Worm (Caenorhabditis elegans): ENCODE data around the gene hum-2.
"Not testable (repeated sequence)": the region's sequence is repeated elsewhere in the genome, so short reads cannot be mapped to it uniquely, and the experiment has no call there.

Gene hum-2

ce11 chrV:9378335-9378734 is 7.6 kb upstream of the hum-2 start, which contains the start of gene E02C12.10:
E02C12.10 (minus strand) TSS chrV:9378409.
- TF ChIP-seq Y22D7AL.16 (tag; optimal IDR thresholded peaks at IDR 0.05) (no peak), elt-4 (tag; optimal IDR thresholded peaks at IDR 0.05) (no peak), hlh-8 (tag; optimal IDR thresholded peaks at IDR 0.05) (no peak), sox-4 (tag; optimal IDR thresholded peaks at IDR 0.05) (no peak), tbx-7 (tag; optimal IDR thresholded peaks at IDR 0.05) (no peak), ceh-24 (tag; optimal IDR thresholded peaks at IDR 0.05) (no peak), eyg-1 (tag; optimal IDR thresholded peaks at IDR 0.05) (no peak), fkh-6 (tag; optimal IDR thresholded peaks at IDR 0.05) (no peak)

DNA sequence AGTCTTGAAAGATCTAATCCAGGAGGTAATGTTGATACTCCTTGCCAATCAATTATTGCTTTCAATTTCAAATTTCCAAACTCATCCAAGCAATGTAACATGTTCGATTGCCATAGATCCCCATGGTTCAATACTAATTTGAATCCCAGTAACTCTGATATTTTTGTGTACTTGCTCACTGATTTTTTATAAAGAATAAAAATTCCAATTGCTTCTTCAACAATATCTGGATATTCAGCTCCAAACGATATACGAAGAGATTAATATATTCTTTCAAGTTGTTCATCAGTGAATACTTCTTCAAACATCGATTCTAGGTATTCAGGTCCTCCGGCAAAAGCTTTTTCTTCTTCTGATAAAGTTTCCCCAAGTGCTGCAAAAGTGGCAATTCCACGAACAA is 6.2 kb upstream of the hum-2 start, which contains the start of gene E02C12.11:
Gene E02C12.11 (minus strand): TSS at position 101 of the 400 bp plus-strand sequence.
- not testable (repeated sequence) for TF ChIP-seq nhr-232, fax-1, ref-2 (tag; optimal IDR thresholded peaks at IDR 0.05)

DNA sequence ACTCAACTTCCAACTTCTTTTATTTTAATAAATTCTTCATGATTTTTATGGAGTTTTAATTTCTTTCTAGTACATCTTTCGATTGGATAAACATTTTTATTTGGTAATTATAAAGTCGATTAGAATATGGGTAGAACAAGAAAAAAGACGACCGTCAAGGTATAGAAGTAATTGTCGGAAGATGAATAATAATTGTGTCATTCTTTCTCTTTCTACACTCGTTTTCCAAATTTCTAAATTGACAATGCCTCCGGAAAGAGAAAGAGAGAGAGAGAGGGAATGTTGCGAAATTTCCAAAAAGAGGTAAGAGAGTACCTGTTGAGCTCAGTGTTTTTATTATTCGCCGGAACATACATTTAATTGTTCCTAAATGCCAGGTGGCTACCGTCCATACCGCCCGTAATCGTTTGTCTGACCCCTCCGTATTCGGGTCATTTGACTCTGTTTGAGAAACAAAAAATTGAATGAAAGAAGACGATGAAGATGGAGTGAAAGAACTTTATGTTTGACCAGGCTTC is 4.1 kb upstream of the hum-2 start, which contains the start of gene E02C12.12:
Gene E02C12.12 (minus strand): TSS at position 468 of the 518 bp plus-strand sequence.
- TF ChIP-seq ceh-14 (tag; optimal IDR thresholded peaks at IDR 0.05), result no peak
- TF ChIP-seq C38D4.7 (GFP tag; optimal IDR thresholded peaks at IDR 0.05), result no peak
- no peak for TF ChIP-seq T23F11.4 (GFP tag; optimal IDR thresholded peaks at IDR 0.05)
- no peak for TF ChIP-seq pha-4 (tag; optimal IDR thresholded peaks at IDR 0.05)
- TF ChIP-seq hlh-6 (tag; optimal IDR thresholded peaks at IDR 0.05), result no peak
- TF ChIP-seq ceh-6 (GFP tag; optimal IDR thresholded peaks at IDR 0.05), result no peak
- no peak for TF ChIP-seq ceh-34 (tag; optimal IDR thresholded peaks at IDR 0.05)
- no peak for TF ChIP-seq unc-42 (tag; optimal IDR thresholded peaks at IDR 0.05)
- no peak for TF ChIP-seq ceh-19 (GFP tag; optimal IDR thresholded peaks at IDR 0.05)

DNA sequence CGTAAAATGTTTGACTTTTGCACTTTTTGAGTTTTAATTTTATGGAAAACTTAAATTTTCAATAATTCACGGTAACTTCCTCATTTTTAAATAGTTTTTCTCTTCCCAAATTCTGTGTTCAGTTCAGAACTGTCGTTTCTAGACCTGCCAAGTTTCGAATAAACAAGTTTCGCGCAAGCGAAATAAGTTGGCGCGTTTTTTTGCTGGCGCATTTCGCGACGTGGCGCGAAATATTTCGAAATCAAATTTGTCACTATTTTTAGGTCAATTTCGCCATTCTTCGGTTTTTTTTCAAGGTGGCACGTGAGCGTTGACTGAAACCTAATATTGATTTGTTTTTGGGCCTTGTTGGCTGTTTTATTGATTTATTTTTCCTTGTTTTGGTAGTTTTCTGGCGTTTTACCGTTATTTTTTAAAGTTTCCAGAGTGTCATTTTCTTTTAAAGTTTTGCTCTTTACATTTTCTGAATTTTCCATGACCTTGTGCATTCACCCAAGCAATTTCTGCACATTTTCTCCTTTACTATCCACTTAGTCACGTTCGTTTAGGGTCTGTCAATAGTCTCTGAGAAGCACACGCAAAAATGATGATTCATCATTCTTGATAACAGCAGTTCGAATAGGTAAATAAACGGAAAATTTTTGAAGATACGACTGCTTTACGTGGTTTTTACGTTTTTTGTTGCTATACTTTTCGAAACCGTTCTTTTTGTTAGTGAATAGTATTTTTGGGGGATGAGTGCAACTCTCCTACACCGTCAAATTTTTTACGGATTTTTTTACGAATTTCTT is 3.2 kb upstream of the hum-2 start:
- no peak for TF ChIP-seq fkh-10 (GFP tag; optimal IDR thresholded peaks at IDR 0.05)
- no peak for TF ChIP-seq pax-1 (tag; optimal IDR thresholded peaks at IDR 0.05)
- no peak for TF ChIP-seq lim-6 (tag; optimal IDR thresholded peaks at IDR 0.05)
- no peak for TF ChIP-seq dmd-4 (tag; optimal IDR thresholded peaks at IDR 0.05; ENCODE audit: borderline replicate concordance)
- no peak for TF ChIP-seq eyg-1 (tag; optimal IDR thresholded peaks at IDR 0.05)
- TF ChIP-seq ceh-14 (tag; optimal IDR thresholded peaks at IDR 0.05), result no peak
- no peak for TF ChIP-seq zip-5 (tag; optimal IDR thresholded peaks at IDR 0.05)
- TF ChIP-seq Y22D7AL.16 (tag; optimal IDR thresholded peaks at IDR 0.05), result no peak
- no peak for TF ChIP-seq ttx-3 (tag; optimal IDR thresholded peaks at IDR 0.05)
- TF ChIP-seq ceh-2 (tag; optimal IDR thresholded peaks at IDR 0.05), result no peak
- no peak for TF ChIP-seq gmeb-2 (tag; optimal IDR thresholded peaks at IDR 0.05)
- no peak for TF ChIP-seq odd-2 (tag; optimal IDR thresholded peaks at IDR 0.05)
- TF ChIP-seq pat-9 (tag; optimal IDR thresholded peaks at IDR 0.05), result no peak
- TF ChIP-seq sox-2 (GFP tag; IDR thresholded peaks at IDR 0.05), result no peak
- TF ChIP-seq hlh-13 (GFP tag; optimal IDR thresholded peaks at IDR 0.05), result no peak
- TF ChIP-seq ets-4 (tag; optimal IDR thresholded peaks at IDR 0.05), result no peak
- no peak for TF ChIP-seq F13H6.1 (tag; optimal IDR thresholded peaks at IDR 0.05)
- TF ChIP-seq C08G9.2 (tag; optimal IDR thresholded peaks at IDR 0.05), result no peak

All from whole organism, late embryonic.